Worm (Caenorhabditis elegans) whole organism, L2 larva: ENCODE data around the gene C54F6.17.

Experiments used
- ama-1 ChIP-seq: fragments of 150-350 bp; optimal IDR thresholded peaks from 2 replicates; lab custom pipeline; 2018; ENCODE audit warnings: inconsistent platforms
- lin-39 ChIP-seq: fragments of 150-350 bp; optimal IDR thresholded peaks from 2 replicates; lab custom pipeline; 2014; ENCODE audit warnings: missing biosample characterization, missing genetic modification reagents, missing genetic modification characterization
- nhr-21 ChIP-seq: fragments of 150-350 bp; optimal IDR thresholded peaks from 2 replicates; lab custom pipeline; 2014; ENCODE audit warnings: missing biosample characterization, missing genetic modification characterization
- sem-4 ChIP-seq: fragments of 150-350 bp; optimal IDR thresholded peaks from 2 replicates; lab custom pipeline; 2014; ENCODE audit warnings: missing biosample characterization, missing genetic modification reagents, missing genetic modification characterization
- unc-39 ChIP-seq: fragments of 150-350 bp; optimal IDR thresholded peaks from 2 replicates; lab custom pipeline; 2014; ENCODE audit warnings: missing biosample characterization, missing genetic modification characterization

DNA sequence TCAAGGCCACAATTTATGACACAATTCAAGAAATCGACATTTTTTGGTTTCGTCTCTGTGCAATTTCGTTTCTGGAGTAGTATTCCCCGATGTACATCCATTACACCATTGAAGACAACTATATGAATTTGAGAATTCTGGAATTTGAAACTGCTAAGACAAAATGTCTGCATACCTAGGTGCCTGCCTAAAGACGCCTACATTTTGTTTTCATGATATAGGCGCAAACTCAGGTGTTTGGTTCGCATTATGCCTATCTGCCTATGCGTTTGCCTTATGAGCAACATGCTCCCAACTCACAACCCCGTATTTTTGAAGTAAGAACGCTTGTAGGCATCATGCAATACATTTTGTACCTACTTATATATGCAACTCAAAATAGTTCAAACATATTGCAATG is 43.7 kb downstream of the C54F6.17 start, which contains the start of gene F19F10.14:
- TF ChIP-seq sem-4 (no peak), nhr-21 (tag; lab: Kevin White, UChicago) (no peak), ama-1 (no peak), unc-39 (no peak), lin-39 (tag; lab: Kevin White, UChicago) (no peak)
